Worm (Caenorhabditis elegans): Measurements from ENCODE around the gene asp-12.

DNA sequence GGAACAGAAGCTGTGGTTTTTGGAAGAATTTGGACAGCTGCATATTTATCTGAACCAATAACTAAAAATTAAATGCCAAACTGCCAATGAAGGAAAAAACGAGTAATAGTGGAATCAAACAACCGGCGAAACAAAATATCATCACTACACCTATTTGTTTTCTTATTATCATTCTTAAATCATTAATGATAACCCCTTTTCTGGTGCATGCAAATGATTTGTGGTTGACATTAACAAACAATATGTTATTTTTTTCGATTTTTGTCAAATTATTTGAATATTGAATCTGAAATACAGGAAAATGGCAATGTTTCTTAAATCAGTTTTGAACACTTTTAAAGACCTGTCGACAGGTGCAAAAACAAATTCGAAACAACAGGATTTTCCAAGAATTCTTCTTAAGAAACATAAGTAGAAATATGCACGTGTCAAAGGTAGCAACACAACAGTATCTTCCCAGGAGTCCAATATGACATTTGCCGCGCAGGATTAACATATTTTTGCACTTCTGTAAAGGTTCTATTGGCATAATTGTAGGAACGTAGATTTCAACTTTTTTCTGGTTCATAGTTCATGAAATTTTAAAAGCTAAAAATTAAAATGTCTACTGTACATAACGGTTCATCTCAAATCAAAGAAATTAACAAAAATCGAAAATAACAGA, 30.3 kb downstream of the asp-12 start, which contains the start of gene W02D7.5:
- TF ChIP-seq hlh-4 (tag; optimal IDR thresholded peaks at IDR 0.05) (peak; percentile 68), nhr-11 (tag; optimal IDR thresholded peaks at IDR 0.05) (no peak), pax-3 (tag; optimal IDR thresholded peaks at IDR 0.05) (no peak), mep-1 (tag; optimal IDR thresholded peaks at IDR 0.05) (no peak), ama-1 (optimal IDR thresholded peaks at IDR 0.05) (no peak)
